Worm (Caenorhabditis elegans) whole organism, midembryonic: ENCODE measurements around the gene F44E5.1.

Experiments
- T22C8.4 ChIP-seq: fragments of 200-800 bp; sonication (Bioruptor generic); IDR thresholded peaks from 2 replicates; pipeline ENCODE4 v1.3.6; 2022; ENCODE audit warnings: missing genetic modification characterization, missing compliant biosample characterization
- flt-1 ChIP-seq: fragments of 200-800 bp; sonication (Bioruptor generic); IDR thresholded peaks from 2 replicates; pipeline ENCODE4 v1.3.6; 2022; ENCODE audit warnings: missing genetic modification characterization, missing compliant biosample characterization
- klf-2 ChIP-seq: fragments of 200-800 bp; sonication (Bioruptor generic); conservative IDR thresholded peaks from 2 replicates; pipeline ENCODE4 v1.3.6; 2022; ENCODE audit warnings: missing genetic modification reagents, missing genetic modification characterization, missing compliant biosample characterization
- med-1 ChIP-seq: sonication (generic microtip); optimal IDR thresholded peaks from 2 replicates; lab custom pipeline; 2017; ENCODE audit warnings: missing genetic modification characterization, mild to moderate bottlenecking, missing compliant biosample characterization, antibody characterized with exemption, missing genetic modification reagents; ENCODE audit not compliant: insufficient read depth
- tab-1 ChIP-seq: fragments of 200-800 bp; sonication (Bioruptor generic); IDR thresholded peaks from 2 replicates; pipeline ENCODE4 v1.3.6; 2022; ENCODE audit warnings: missing genetic modification characterization, missing compliant biosample characterization
- ztf-23 ChIP-seq: fragments of 200-800 bp; sonication (Bioruptor generic); IDR thresholded peaks from 2 replicates; pipeline ENCODE4 v1.3.6; 2022; ENCODE audit warnings: missing genetic modification reagents, missing genetic modification characterization, missing compliant biosample characterization
- ztf-29 ChIP-seq: fragments of 200-800 bp; sonication (Bioruptor generic); IDR thresholded peaks from 2 replicates; pipeline ENCODE4 v1.3.6; 2022; ENCODE audit warnings: missing genetic modification reagents, missing genetic modification characterization, missing compliant biosample characterization

ce11 chrII:11749490-11750172 lies 24.7 kb downstream of the F44E5.1 start:
- TF ChIP-seq klf-2 (GFP tag; lab: Robert Waterston, UW), result no peak
- no peak for TF ChIP-seq med-1 (GFP tag; lab: Kevin White, UChicago)
- TF ChIP-seq ztf-23 (GFP tag; lab: Robert Waterston, UW), result peak; percentile 65; the same call in 1 of the 2 replicates
- TF ChIP-seq ztf-29 (GFP tag; lab: Robert Waterston, UW), result no peak
- TF ChIP-seq flt-1 (GFP tag; lab: Robert Waterston, UW), result peak; percentile 61; the same call in 1 of the 2 replicates
- peak; percentile 86 for TF ChIP-seq T22C8.4 (GFP tag; lab: Robert Waterston, UW)
- TF ChIP-seq tab-1, result no peak
